Fruit fly (Drosophila melanogaster) S2 (cell line): ENCODE data around the gene Nelf-A.

Experiments
- CG8478 ChIP-seq: fragments of >200 bp; optimal IDR thresholded peaks from 2 replicates; lab custom pipeline; 2018
- CTCF ChIP-seq, 2 experiments: fragments of >200 bp; optimal IDR thresholded peaks; 2 replicates each; lab custom pipeline; 2018

DNA sequence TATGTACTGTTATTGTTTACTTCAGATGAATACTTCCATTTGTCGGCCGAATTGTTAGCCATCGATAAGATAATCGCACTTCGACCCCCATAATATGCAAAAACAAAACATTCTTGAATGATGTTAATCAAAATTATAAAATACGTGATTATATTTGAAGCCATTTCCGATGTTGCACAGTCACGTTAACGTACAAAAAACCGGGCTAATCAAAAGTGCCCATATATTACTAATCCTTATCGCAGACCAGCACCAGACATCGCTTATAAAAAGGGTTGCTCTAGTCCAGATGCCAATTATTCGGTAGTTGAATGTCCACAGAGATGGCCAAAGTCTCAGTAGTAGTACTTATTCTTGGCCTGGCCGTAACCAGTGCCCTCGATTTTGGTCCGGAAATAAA lies 18.8 kb downstream of the Nelf-A start, which contains the start of gene CG5892:
- TF ChIP-seq CTCF (optimal IDR thresholded peaks at IDR 0.05; lab: Kevin White, UChicago) (no peak), CG8478 (no peak)
